Fruit fly (Drosophila melanogaster) whole organism, adult: Measurements from ENCODE around the gene CG46508.
"Not testable (repeated sequence)": the region's sequence is repeated elsewhere in the genome, so short reads cannot be mapped to it uniquely, and the experiment has no call there.

ENCODE experiments used
- CG11617 ChIP-seq: fragments of 200-800 bp; sonication (Bioruptor generic); optimal IDR thresholded peaks from 2 replicates; lab custom pipeline; 2017; ENCODE audit warnings: mild to moderate bottlenecking, missing biosample characterization, missing genetic modification reagents, missing genetic modification characterization
- CG14711 ChIP-seq: fragments of 200-800 bp; sonication (Bioruptor generic); optimal IDR thresholded peaks from 2 replicates; lab custom pipeline; 2018; ENCODE audit warnings: missing biosample characterization, mild to moderate bottlenecking, missing genetic modification characterization, moderate library complexity
- CG1620 ChIP-seq: fragments of 200-800 bp; sonication (Bioruptor generic); optimal IDR thresholded peaks from 2 replicates; lab custom pipeline; 2016; ENCODE audit warnings: missing biosample characterization, missing genetic modification characterization
- CG33017 ChIP-seq: fragments of 200-800 bp; sonication (Bioruptor generic); optimal IDR thresholded peaks from 2 replicates; lab custom pipeline; 2018; ENCODE audit warnings: missing biosample characterization, mild to moderate bottlenecking, missing genetic modification characterization, moderate library complexity
- Clk ChIP-seq: fragments of 200-800 bp; sonication (Bioruptor generic); optimal IDR thresholded peaks from 2 replicates; lab custom pipeline; 2017; ENCODE audit warnings: missing biosample characterization, missing genetic modification characterization
- Crg-1 ChIP-seq: fragments of 200-800 bp; sonication (Bioruptor generic); optimal IDR thresholded peaks from 2 replicates; lab custom pipeline; 2016; ENCODE audit warnings: missing biosample characterization, missing genetic modification characterization
- Hr96 ChIP-seq: fragments of 200-800 bp; sonication (Bioruptor generic); optimal IDR thresholded peaks from 2 replicates; lab custom pipeline; 2016; ENCODE audit warnings: missing biosample characterization, missing genetic modification characterization
- cnc ChIP-seq, 2 experiments: fragments of >200 bp; optimal IDR thresholded peaks; 2 replicates each; lab custom pipeline; 2017
- ovo ChIP-seq: fragments of 200-800 bp; sonication (Bioruptor generic); optimal IDR thresholded peaks from 2 replicates; lab custom pipeline; 2016; ENCODE audit warnings: missing biosample characterization, missing genetic modification characterization
- tj ChIP-seq: fragments of 200-800 bp; sonication (Bioruptor generic); optimal IDR thresholded peaks from 3 replicates; lab custom pipeline; 2017; ENCODE audit warnings: missing biosample characterization, mild to moderate bottlenecking, missing genetic modification characterization, moderate library complexity

CG46508 gene

dm6 chrX:22196874-22197273 is 29.4 kb downstream of the CG46508 start, which contains the start of gene CG46514:
Gene CG46514, plus strand, starts transcription at chrX:22197174.
- not testable (repeated sequence) for TF ChIP-seq Clk (GFP tag; lab: Kevin White, UChicago); cnc (optimal IDR thresholded peaks at IDR 0.05; lab: Kevin White, UChicago); ovo (GFP tag; lab: Kevin White, UChicago)

DNA sequence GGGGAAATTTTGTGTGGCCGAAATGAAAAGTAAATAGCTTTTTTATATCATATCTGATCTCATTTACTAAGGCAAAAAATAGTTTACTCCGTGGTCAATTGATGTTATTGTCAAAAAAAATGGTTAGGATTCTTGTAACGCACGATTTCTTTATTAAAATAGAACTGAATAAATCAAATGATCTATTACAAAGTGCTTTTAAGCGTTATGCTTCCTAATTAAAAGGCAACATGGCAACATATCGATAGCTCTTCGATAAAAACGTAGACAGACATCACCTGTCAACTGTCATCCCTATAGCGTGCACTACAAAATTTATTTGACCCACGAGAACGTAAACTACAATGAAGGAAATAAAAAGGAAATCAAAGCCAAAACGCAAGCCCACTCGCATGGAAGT is 34.4 kb downstream of the CG46508 start, which contains the start of gene CG46515:
CG46515 (plus strand) TSS at position 301 of the 400 bp plus-strand sequence.
- not testable (repeated sequence) for TF ChIP-seq CG33017 (tag; lab: Kevin White, UChicago); tj (GFP tag; lab: Kevin White, UChicago); Crg-1 (GFP tag; lab: Kevin White, UChicago)

DNA sequence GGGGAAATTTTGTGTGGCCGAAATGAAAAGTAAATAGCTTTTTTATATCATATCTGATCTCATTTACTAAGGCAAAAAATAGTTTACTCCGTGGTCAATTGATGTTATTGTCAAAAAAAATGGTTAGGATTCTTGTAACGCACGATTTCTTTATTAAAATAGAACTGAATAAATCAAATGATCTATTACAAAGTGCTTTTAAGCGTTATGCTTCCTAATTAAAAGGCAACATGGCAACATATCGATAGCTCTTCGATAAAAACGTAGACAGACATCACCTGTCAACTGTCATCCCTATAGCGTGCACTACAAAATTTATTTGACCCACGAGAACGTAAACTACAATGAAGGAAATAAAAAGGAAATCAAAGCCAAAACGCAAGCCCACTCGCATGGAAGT is 44.6 kb downstream of the CG46508 start, which contains the start of gene CG46516:
CG46516 (plus strand) TSS at position 301 of the 400 bp plus-strand sequence.
- not testable (repeated sequence) for TF ChIP-seq CG11617 (GFP tag; lab: Kevin White, UChicago); cnc (optimal IDR thresholded peaks at IDR 0.05; lab: Kevin White, UChicago); Hr96 (GFP tag; lab: Kevin White, UChicago)

DNA sequence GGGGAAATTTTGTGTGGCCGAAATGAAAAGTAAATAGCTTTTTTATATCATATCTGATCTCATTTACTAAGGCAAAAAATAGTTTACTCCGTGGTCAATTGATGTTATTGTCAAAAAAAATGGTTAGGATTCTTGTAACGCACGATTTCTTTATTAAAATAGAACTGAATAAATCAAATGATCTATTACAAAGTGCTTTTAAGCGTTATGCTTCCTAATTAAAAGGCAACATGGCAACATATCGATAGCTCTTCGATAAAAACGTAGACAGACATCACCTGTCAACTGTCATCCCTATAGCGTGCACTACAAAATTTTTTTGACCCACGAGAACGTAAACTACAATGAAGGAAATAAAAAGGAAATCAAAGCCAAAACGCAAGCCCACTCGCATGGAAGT is 49.6 kb downstream of the CG46508 start, which contains the start of gene CG46517:
CG46517 (plus strand) TSS at position 301 of the 400 bp plus-strand sequence.
- not testable (repeated sequence) for TF ChIP-seq CG14711 (tag; lab: Kevin White, UChicago); ovo (GFP tag; lab: Kevin White, UChicago); CG1620
